Worm (Caenorhabditis elegans) whole organism, L2 larva: ENCODE results near the gene dhhc-6.

Source experiments
- ama-1 ChIP-seq: fragments of 150-350 bp; optimal IDR thresholded peaks from 2 replicates; lab custom pipeline; 2018; ENCODE audit warnings: inconsistent platforms
- ceh-82 ChIP-seq: fragments of 150-350 bp; optimal IDR thresholded peaks from 2 replicates; lab custom pipeline; 2014; ENCODE audit warnings: missing biosample characterization, missing genetic modification characterization
- elt-3 ChIP-seq: sonication (generic microtip); optimal IDR thresholded peaks from 2 replicates; lab custom pipeline; 2017; ENCODE audit warnings: missing biosample characterization, missing genetic modification characterization
- gmeb-1 ChIP-seq: fragments of 150-350 bp; optimal IDR thresholded peaks from 2 replicates; lab custom pipeline; 2014; ENCODE audit warnings: missing biosample characterization, missing genetic modification characterization
- lin-39 ChIP-seq: fragments of 150-350 bp; optimal IDR thresholded peaks from 2 replicates; lab custom pipeline; 2014; ENCODE audit warnings: missing biosample characterization, missing genetic modification reagents, missing genetic modification characterization
- mdl-1 ChIP-seq, 2 experiments: fragments of 150-350 bp in 1 of 2; sonication (generic microtip) in 1 of 2; optimal IDR thresholded peaks; 2 replicates each; lab custom pipeline; 2017; ENCODE audit warnings: missing biosample characterization in 2 of 2, missing genetic modification characterization in 2 of 2
- nhr-77 ChIP-seq: fragments of 150-350 bp; optimal IDR thresholded peaks from 2 replicates; lab custom pipeline; 2014; ENCODE audit warnings: missing biosample characterization, missing genetic modification characterization
- unc-39 ChIP-seq: fragments of 150-350 bp; optimal IDR thresholded peaks from 2 replicates; lab custom pipeline; 2014; ENCODE audit warnings: missing biosample characterization, missing genetic modification characterization

DNA sequence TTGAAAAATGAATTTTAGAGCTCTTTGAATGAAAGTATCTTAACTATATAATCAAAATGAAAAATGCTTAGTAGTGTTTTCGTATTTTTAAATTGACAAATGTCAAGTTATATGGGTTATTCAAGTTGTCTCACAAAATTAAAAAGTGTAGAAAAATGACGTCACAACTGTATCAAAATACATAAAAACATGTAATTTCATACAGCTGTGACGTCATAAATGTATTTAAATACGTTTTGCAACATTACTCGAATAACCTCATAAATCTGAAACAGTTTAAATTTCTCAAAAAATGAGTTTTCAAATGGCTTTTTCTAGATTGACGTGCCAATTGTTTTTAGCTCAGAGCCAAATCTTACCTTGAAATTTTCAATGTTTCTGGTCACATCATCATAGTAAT lies 15.0 kb upstream of the dhhc-6 start:
- TF ChIP-seq gmeb-1 (tag; lab: Kevin White, UChicago) (no peak), lin-39 (tag; lab: Kevin White, UChicago) (no peak), mdl-1 (tag; optimal IDR thresholded peaks at IDR 0.05; lab: Kevin White, UChicago) (no peak), nhr-77 (tag; lab: Kevin White, UChicago) (no peak), ceh-82 (no peak), ama-1 (lab: Kevin White, UChicago) (no peak), unc-39 (tag; lab: Kevin White, UChicago) (no peak), elt-3 (tag; lab: Kevin White, UChicago) (no peak)
